Fruit fly (Drosophila melanogaster) whole organism, wandering third instar larva: Measurements from ENCODE around the gene CG5181.
A peak's percentile ranks its signal among the peaks of the same experiment; 100 is the strongest.

Source experiments
- Abd-B ChIP-seq: fragments of >200 bp; optimal IDR thresholded peaks from 2 replicates; lab custom pipeline; 2017; ENCODE audit warnings: missing biosample characterization, missing genetic modification characterization
- CG32264 ChIP-seq: fragments of 200-800 bp; sonication (Bioruptor generic); optimal IDR thresholded peaks from 2 replicates; lab custom pipeline; 2016; ENCODE audit warnings: missing biosample characterization, missing genetic modification characterization
- CrebA ChIP-seq: fragments of 200-800 bp; sonication (Bioruptor generic); optimal IDR thresholded peaks from 2 replicates; lab custom pipeline; 2016; ENCODE audit warnings: missing biosample characterization, mild to moderate bottlenecking, missing genetic modification characterization, borderline replicate concordance
- Dfd ChIP-seq: fragments of >200 bp; optimal IDR thresholded peaks from 2 replicates; lab custom pipeline; 2017; ENCODE audit warnings: missing biosample characterization, missing genetic modification characterization
- Dif ChIP-seq: fragments of 200-275, 200-300 bp; sonication (Bioruptor generic); optimal IDR thresholded peaks from 2 replicates; lab custom pipeline; 2018; ENCODE audit warnings: missing biosample characterization, missing genetic modification characterization; ENCODE audit not compliant: partially characterized antibody
- GATAd ChIP-seq: sonication (Bioruptor generic); optimal IDR thresholded peaks from 2 replicates; lab custom pipeline; 2016; ENCODE audit warnings: missing biosample characterization, missing genetic modification characterization
- HLH106 ChIP-seq: fragments of 200-800 bp; optimal IDR thresholded peaks from 3 replicates; lab custom pipeline; 2019; ENCODE audit warnings: missing biosample characterization, mild to moderate bottlenecking, missing genetic modification characterization, moderate library complexity
- Hnf4 ChIP-seq: fragments of 200-800 bp; sonication (Bioruptor generic); optimal IDR thresholded peaks from 2 replicates; lab custom pipeline; 2016; ENCODE audit warnings: missing biosample characterization, mild to moderate bottlenecking, missing genetic modification characterization
- Hr78 ChIP-seq: fragments of >200 bp; optimal IDR thresholded peaks from 2 replicates; lab custom pipeline; 2017; ENCODE audit warnings: missing biosample characterization, missing genetic modification characterization
- Hr83 ChIP-seq: fragments of 200-300 bp; sonication (Bioruptor generic); optimal IDR thresholded peaks from 2 replicates; lab custom pipeline; 2016; ENCODE audit warnings: missing biosample characterization, mild to moderate bottlenecking, missing genetic modification characterization, moderate library complexity; ENCODE audit not compliant: poor library complexity, severe bottlenecking
- Jra ChIP-seq: sonication (Bioruptor generic); optimal IDR thresholded peaks from 2 replicates; lab custom pipeline; 2016; ENCODE audit warnings: missing biosample characterization, missing genetic modification characterization
- Mio ChIP-seq: sonication (Bioruptor generic); optimal IDR thresholded peaks from 2 replicates; lab custom pipeline; 2016; ENCODE audit warnings: missing biosample characterization, missing genetic modification characterization
- Myc ChIP-seq: fragments of >200 bp; optimal IDR thresholded peaks from 2 replicates; lab custom pipeline; 2017
- OdsH ChIP-seq: fragments of 200-800 bp; sonication (Bioruptor generic); optimal IDR thresholded peaks from 2 replicates; lab custom pipeline; 2016; ENCODE audit warnings: missing biosample characterization, mild to moderate bottlenecking, missing genetic modification characterization
- Rel ChIP-seq, 2 experiments: fragments of 200-800 bp; sonication (Bioruptor generic) in 1 of 2; optimal IDR thresholded peaks; 2 replicates in 1 of 2; 3 replicates in 1 of 2; lab custom pipeline; 2016 to 2019; ENCODE audit warnings: mild to moderate bottlenecking in 2 of 2, missing biosample characterization in 2 of 2, missing genetic modification characterization in 2 of 2, moderate library complexity in 1 of 2
- Sp1 ChIP-seq: fragments of 200-800 bp; sonication (Bioruptor generic); optimal IDR thresholded peaks from 3 replicates; lab custom pipeline; 2019; ENCODE audit warnings: missing biosample characterization, mild to moderate bottlenecking, missing genetic modification characterization, moderate library complexity
- Vsx2 ChIP-seq: fragments of 200-300, 225-300 bp; sonication (Bioruptor generic); optimal IDR thresholded peaks from 2 replicates; lab custom pipeline; 2018; ENCODE audit warnings: missing biosample characterization, missing genetic modification characterization; ENCODE audit not compliant: partially characterized antibody
- br ChIP-seq: fragments of 200-800 bp; sonication (Bioruptor generic); optimal IDR thresholded peaks from 2 replicates; lab custom pipeline; 2016; ENCODE audit warnings: missing biosample characterization, missing genetic modification characterization
- brk ChIP-seq: fragments of 200-800 bp; sonication (Bioruptor generic); optimal IDR thresholded peaks from 2 replicates; lab custom pipeline; 2016; ENCODE audit warnings: missing biosample characterization, mild to moderate bottlenecking, missing genetic modification characterization
- dl ChIP-seq, 2 experiments: fragments of 175-275, 200-275 bp in 1 of 2; fragments of 200-275 bp in 1 of 2; sonication (Bioruptor generic); optimal IDR thresholded peaks; lab custom pipeline; 2018; ENCODE audit warnings: mild to moderate bottlenecking in 2 of 2, missing biosample characterization in 2 of 2, missing genetic modification characterization in 2 of 2, moderate library complexity in 2 of 2; ENCODE audit not compliant: partially characterized antibody in 2 of 2, insufficient read depth in 1 of 2
- dmrt93B ChIP-seq: fragments of 200-800 bp; sonication (Bioruptor generic); optimal IDR thresholded peaks from 2 replicates; lab custom pipeline; 2018; ENCODE audit warnings: missing biosample characterization, mild to moderate bottlenecking, missing genetic modification characterization
- ey ChIP-seq: fragments of 200-800 bp; sonication (Bioruptor generic); optimal IDR thresholded peaks from 2 replicates; lab custom pipeline; 2016; ENCODE audit warnings: missing biosample characterization, missing genetic modification characterization
- foxo ChIP-seq, 2 experiments: fragments of 200-800 bp; sonication (Bioruptor generic); optimal IDR thresholded peaks; 2 replicates in 1 of 2; 3 replicates in 1 of 2; lab custom pipeline; 2016 to 2017; ENCODE audit warnings: missing biosample characterization in 2 of 2, missing genetic modification characterization in 2 of 2
- fru ChIP-seq: fragments of 200-800 bp; sonication (Bioruptor generic); optimal IDR thresholded peaks from 3 replicates; lab custom pipeline; 2016; ENCODE audit warnings: missing biosample characterization, mild to moderate bottlenecking, missing genetic modification characterization
- h ChIP-seq: fragments of 200-800 bp; sonication (Bioruptor generic); optimal IDR thresholded peaks from 3 replicates; lab custom pipeline; 2016; ENCODE audit warnings: missing biosample characterization, mild to moderate bottlenecking, missing genetic modification characterization
- jim ChIP-seq: fragments of 175-275, 200-325 bp; sonication (Bioruptor generic); optimal IDR thresholded peaks from 2 replicates; lab custom pipeline; 2016; ENCODE audit warnings: missing biosample characterization, mild to moderate bottlenecking, missing genetic modification characterization
- lola ChIP-seq: fragments of >200 bp; optimal IDR thresholded peaks from 2 replicates; lab custom pipeline; 2017; ENCODE audit warnings: missing biosample characterization, missing genetic modification characterization
- psq ChIP-seq: fragments of 200-800 bp; sonication (Bioruptor generic); optimal IDR thresholded peaks from 3 replicates; lab custom pipeline; 2017; ENCODE audit warnings: missing biosample characterization, mild to moderate bottlenecking, missing genetic modification characterization, moderate library complexity
- rgr ChIP-seq: fragments of 200-800 bp; sonication (Bioruptor generic); optimal IDR thresholded peaks from 3 replicates; lab custom pipeline; 2016; ENCODE audit warnings: missing biosample characterization, mild to moderate bottlenecking, missing genetic modification characterization
- sage ChIP-seq: fragments of 200-800 bp; sonication (Bioruptor generic); optimal IDR thresholded peaks from 2 replicates; lab custom pipeline; 2016; ENCODE audit warnings: missing biosample characterization, mild to moderate bottlenecking, missing genetic modification characterization
- sv ChIP-seq: fragments of 200-800 bp; sonication (Bioruptor generic); optimal IDR thresholded peaks from 3 replicates; lab custom pipeline; 2016; ENCODE audit warnings: missing biosample characterization, missing genetic modification characterization
- tai ChIP-seq: sonication (Bioruptor generic); optimal IDR thresholded peaks from 2 replicates; lab custom pipeline; 2016; ENCODE audit warnings: missing biosample characterization, missing genetic modification characterization
- usp ChIP-seq: fragments of >200 bp; optimal IDR thresholded peaks from 2 replicates; lab custom pipeline; 2017; ENCODE audit warnings: missing biosample characterization, missing genetic modification characterization
- woc ChIP-seq: sonication (Bioruptor generic); optimal IDR thresholded peaks from 2 replicates; lab custom pipeline; 2016; ENCODE audit warnings: missing biosample characterization, mild to moderate bottlenecking, missing genetic modification characterization

Gene CG5181

dm6 chr2L:7397746-7398145 is 11.9 kb downstream of the CG5181 start:
- TF ChIP-seq Hr83 (no peak), Myc (lab: Kevin White, UChicago) (no peak), fru (no peak), dl (GFP tag; optimal IDR thresholded peaks at IDR 0.05; lab: Kevin White, UChicago; ENCODE audit: insufficient read depth in 1 of 2, partially characterized antibody in 2 of 2) (no peak), Rel (GFP tag; optimal IDR thresholded peaks at IDR 0.05; lab: Kevin White, UChicago) (no peak), Rel (tag; optimal IDR thresholded peaks at IDR 0.05; lab: Kevin White, UChicago) (no peak), usp (GFP tag; lab: Kevin White, UChicago) (no peak), Dfd (GFP tag; lab: Kevin White, UChicago) (no peak), HLH106 (no peak), sv (no peak), Jra (GFP tag; lab: Kevin White, UChicago) (no peak), GATAd (no peak), psq (GFP tag; lab: Kevin White, UChicago) (no peak), lola (no peak), Vsx2 (GFP tag; lab: Kevin White, UChicago) (no peak), rgr (GFP tag; lab: Kevin White, UChicago) (no peak), woc (GFP tag; lab: Kevin White, UChicago) (no peak), sage (no peak), jim (GFP tag; lab: Kevin White, UChicago) (no peak)

DNA sequence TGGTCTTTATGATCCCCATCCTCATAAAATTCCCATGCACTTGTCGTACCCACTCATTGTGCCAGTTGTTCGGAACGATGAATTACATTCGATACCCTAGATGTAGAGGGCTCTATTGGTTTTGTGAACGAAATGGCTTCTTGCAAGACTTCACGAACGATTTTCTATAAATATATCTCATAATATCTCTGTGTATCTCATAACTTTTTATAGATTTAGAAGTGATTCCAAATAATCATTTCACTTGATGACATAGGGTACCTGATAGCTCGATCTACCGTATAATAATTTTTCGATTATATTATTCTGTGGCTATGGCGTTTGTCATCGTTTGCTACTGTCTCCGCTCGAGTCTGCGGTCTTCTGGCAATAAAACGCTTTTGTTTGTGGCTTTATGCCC is 12.6 kb downstream of the CG5181 start:
- TF ChIP-seq brk (GFP tag; lab: Kevin White, UChicago) (no peak), br (peak; percentile 67), woc (GFP tag; lab: Kevin White, UChicago) (peak; percentile 14), psq (GFP tag; lab: Kevin White, UChicago) (peak; percentile 30), h (GFP tag; lab: Kevin White, UChicago) (peak; percentile 69), foxo (GFP tag; optimal IDR thresholded peaks at IDR 0.05; lab: Kevin White, UChicago) (peak in 1 of 2 experiments; percentile 82), usp (GFP tag; lab: Kevin White, UChicago) (no peak), Jra (GFP tag; lab: Kevin White, UChicago) (no peak), CrebA (GFP tag; lab: Kevin White, UChicago) (peak; percentile 29), tai (GFP tag; lab: Kevin White, UChicago) (peak; percentile 12), Myc (lab: Kevin White, UChicago) (no peak), Abd-B (GFP tag; lab: Kevin White, UChicago) (no peak), HLH106 (peak; percentile 72), ey (GFP tag; lab: Kevin White, UChicago) (peak; percentile 74), Hnf4 (GFP tag; lab: Kevin White, UChicago) (peak; percentile 57), rgr (GFP tag; lab: Kevin White, UChicago) (peak; percentile 70), Mio (no peak), Sp1 (GFP tag; lab: Kevin White, UChicago) (peak; percentile 23), fru (peak; percentile 84), CG32264 (GFP tag; lab: Kevin White, UChicago) (peak; percentile 27), OdsH (GFP tag; lab: Kevin White, UChicago) (peak; percentile 69), sv (peak; percentile 38), dl (GFP tag; optimal IDR thresholded peaks at IDR 0.05; lab: Kevin White, UChicago; ENCODE audit: insufficient read depth in 1 of 2, partially characterized antibody in 2 of 2) (no peak), dmrt93B (peak; percentile 64)

- peak in 1 of 2 experiments; percentile 56 for TF ChIP-seq foxo (GFP tag; optimal IDR thresholded peaks at IDR 0.05; lab: Kevin White, UChicago)
- TF ChIP-seq Dif (GFP tag; lab: Kevin White, UChicago), result no peak
- TF ChIP-seq sage, result no peak
- TF ChIP-seq OdsH (GFP tag; lab: Kevin White, UChicago), result peak; percentile 38
- peak; percentile 50 for TF ChIP-seq HLH106
- TF ChIP-seq fru, result peak; percentile 33
- TF ChIP-seq Hr78, result no peak
- TF ChIP-seq Hr83, result no peak
- TF ChIP-seq psq (GFP tag; lab: Kevin White, UChicago), result peak; percentile 14
- peak; percentile 39 for TF ChIP-seq h (GFP tag; lab: Kevin White, UChicago)
- no peak for TF ChIP-seq usp (GFP tag; lab: Kevin White, UChicago)
- peak; percentile 30 for TF ChIP-seq Sp1 (GFP tag; lab: Kevin White, UChicago)
- TF ChIP-seq rgr (GFP tag; lab: Kevin White, UChicago), result peak; percentile 42
- TF ChIP-seq CG32264 (GFP tag; lab: Kevin White, UChicago), result no peak
Measured at dm6 chr2L:7395813-7396212, 13.8 kb downstream of the CG5181 start.
